Worm (Caenorhabditis elegans) whole organism, L4 larva: ENCODE measurements around the gene gst-44.

Source experiments
- pqm-1 ChIP-seq: sonication (generic microtip); optimal IDR thresholded peaks from 2 replicates; lab custom pipeline; 2017; ENCODE audit warnings: missing biosample characterization, missing genetic modification characterization
- saeg-2 ChIP-seq: fragments of 200-800 bp; sonication (Bioruptor generic); IDR thresholded peaks from 2 replicates; pipeline ENCODE4 v1.3.6; 2022; ENCODE audit warnings: missing genetic modification reagents, missing genetic modification characterization, missing compliant biosample characterization

- TF ChIP-seq saeg-2 (GFP tag; lab: Robert Waterston, UW), result no peak
- TF ChIP-seq pqm-1 (tag; lab: Kevin White, UChicago), result no peak
Measured at ce11 chrV:16420696-16421095, 30.0 kb downstream of the gst-44 start, which contains the start of gene srw-48.
